Worm (Caenorhabditis elegans) whole organism, L4/young adult: ENCODE data around the gene ccch-5.

Experiments used
- W03F9.2 ChIP-seq: fragments of 150-350 bp; optimal IDR thresholded peaks from 2 replicates; lab custom pipeline; 2014; ENCODE audit warnings: missing biosample characterization, missing genetic modification characterization
- dao-5 ChIP-seq: sonication (generic microtip); optimal IDR thresholded peaks from 2 replicates; lab custom pipeline; 2016; ENCODE audit warnings: missing genotype, missing genetic modification characterization, moderate library complexity, missing compliant biosample characterization
- him-1 ChIP-seq: sonication (generic microtip); optimal IDR thresholded peaks from 2 replicates; lab custom pipeline; 2016; ENCODE audit warnings: missing genotype, missing genetic modification reagents, missing genetic modification characterization, missing compliant biosample characterization

- TF ChIP-seq him-1 (tag; lab: Kevin White, UChicago) (no peak), W03F9.2 (tag; lab: Kevin White, UChicago) (no peak), dao-5 (no peak)
These were observed 28.5 kb upstream of the ccch-5 start for ce11 chrIV:14890914-14891313.
